Fruit fly (Drosophila melanogaster) whole organism, prepupa: Measurements from ENCODE around the gene CG6726.

ENCODE experiments used
- Blimp-1 ChIP-seq: fragments of 200-800 bp; sonication (Bioruptor generic); optimal IDR thresholded peaks from 3 replicates; lab custom pipeline; 2017; ENCODE audit warnings: missing biosample characterization, missing genetic modification characterization, mild to moderate bottlenecking, moderate library complexity, missing genetic modification reagents
- CG10631 ChIP-seq: fragments of 200-800 bp; sonication (Bioruptor generic); optimal IDR thresholded peaks from 2 replicates; lab custom pipeline; 2016; ENCODE audit warnings: missing biosample characterization, missing genetic modification characterization
- CG10669 ChIP-seq: fragments of 200-800 bp; sonication (Bioruptor generic); optimal IDR thresholded peaks from 3 replicates; lab custom pipeline; 2018; ENCODE audit warnings: missing biosample characterization, mild to moderate bottlenecking, missing genetic modification characterization, moderate library complexity
- CG11294 ChIP-seq: fragments of 200-800 bp; sonication (Bioruptor generic); IDR thresholded peaks from 2 replicates; pipeline ENCODE4 v1.3.6; 2022; ENCODE audit warnings: missing biosample characterization, missing genetic modification characterization
- CG16779 ChIP-seq: fragments of 200-800 bp; sonication (Bioruptor generic); optimal IDR thresholded peaks from 3 replicates; lab custom pipeline; 2017; ENCODE audit warnings: missing biosample characterization, mild to moderate bottlenecking, missing genetic modification characterization
- CG3032 ChIP-seq: fragments of 200-800 bp; optimal IDR thresholded peaks from 2 replicates; lab custom pipeline; 2019; ENCODE audit warnings: missing biosample characterization, mild to moderate bottlenecking, missing genetic modification characterization, moderate library complexity
- CG31627 ChIP-seq: fragments of 200-800 bp; sonication (Bioruptor generic); optimal IDR thresholded peaks from 3 replicates; lab custom pipeline; 2016; ENCODE audit warnings: missing biosample characterization, missing genetic modification characterization
- CG32006 ChIP-seq: fragments of 200-800 bp; sonication (Bioruptor generic); optimal IDR thresholded peaks from 3 replicates; lab custom pipeline; 2017; ENCODE audit warnings: missing biosample characterization, mild to moderate bottlenecking, missing genetic modification characterization
- CG34406 ChIP-seq: fragments of 200-800 bp; sonication (Bioruptor generic); optimal IDR thresholded peaks from 3 replicates; lab custom pipeline; 2016; ENCODE audit warnings: missing biosample characterization, missing genetic modification characterization
- CG4318 ChIP-seq: fragments of 200-800 bp; sonication (Bioruptor generic); optimal IDR thresholded peaks from 3 replicates; lab custom pipeline; 2017; ENCODE audit warnings: missing biosample characterization, mild to moderate bottlenecking, missing genetic modification characterization
- CG6163 ChIP-seq: fragments of 200-800 bp; sonication (Bioruptor generic); IDR thresholded peaks from 3 replicates; pipeline ENCODE4 v1.3.6; 2022; ENCODE audit warnings: missing biosample characterization, missing genetic modification characterization
- CG6276 ChIP-seq: fragments of 200-800 bp; sonication (Bioruptor generic); optimal IDR thresholded peaks from 2 replicates; lab custom pipeline; 2017; ENCODE audit warnings: missing biosample characterization, mild to moderate bottlenecking, missing genetic modification characterization
- CG6792 ChIP-seq: fragments of 200-800 bp; sonication (Bioruptor generic); optimal IDR thresholded peaks from 3 replicates; lab custom pipeline; 2016; ENCODE audit warnings: missing biosample characterization, missing genetic modification characterization
- CG6808 ChIP-seq: fragments of 200-800 bp; sonication (Bioruptor generic); optimal IDR thresholded peaks from 3 replicates; lab custom pipeline; 2017; ENCODE audit warnings: missing biosample characterization, missing genetic modification characterization, mild to moderate bottlenecking, moderate library complexity, missing genetic modification reagents
- CG6854 ChIP-seq: fragments of 200-800 bp; sonication (Bioruptor generic); optimal IDR thresholded peaks from 2 replicates; lab custom pipeline; 2017; ENCODE audit warnings: missing biosample characterization, mild to moderate bottlenecking, missing genetic modification characterization
- CG7368 ChIP-seq: fragments of 200-800 bp; sonication (Bioruptor generic); optimal IDR thresholded peaks from 3 replicates; lab custom pipeline; 2016; ENCODE audit warnings: missing biosample characterization, missing genetic modification characterization
- CG8119 ChIP-seq: fragments of 200-800 bp; sonication (Bioruptor generic); IDR thresholded peaks from 3 replicates; pipeline ENCODE4 v1.3.6; 2022; ENCODE audit warnings: missing biosample characterization, missing genetic modification characterization
- CG8632 ChIP-seq: fragments of 200-800 bp; sonication (Bioruptor generic); optimal IDR thresholded peaks from 3 replicates; lab custom pipeline; 2016; ENCODE audit warnings: missing biosample characterization, missing genetic modification characterization
- CG9139 ChIP-seq: fragments of 200-800 bp; sonication (Bioruptor generic); optimal IDR thresholded peaks from 3 replicates; lab custom pipeline; 2017; ENCODE audit warnings: missing biosample characterization, mild to moderate bottlenecking, missing genetic modification characterization
- Eip78C ChIP-seq: fragments of 200-800 bp; sonication (Bioruptor generic); peaks from one replicate; lab custom pipeline; 2016; ENCODE audit warnings: missing biosample characterization, missing genetic modification characterization
- Eip93F ChIP-seq: fragments of 200-800 bp; sonication (Bioruptor generic); optimal IDR thresholded peaks from 2 replicates; lab custom pipeline; 2016; ENCODE audit warnings: missing biosample characterization, mild to moderate bottlenecking, missing genetic modification characterization
- Ets96B ChIP-seq: fragments of 200-800 bp; optimal IDR thresholded peaks from 2 replicates; lab custom pipeline; 2019; ENCODE audit warnings: missing biosample characterization, mild to moderate bottlenecking, missing genetic modification characterization, moderate library complexity
- Gug ChIP-seq: fragments of 200-800 bp; sonication (Bioruptor generic); IDR thresholded peaks from 2 replicates; pipeline ENCODE4 v1.3.6; 2022; ENCODE audit warnings: missing biosample characterization, missing genetic modification characterization
- Hr38 ChIP-seq: sonication (Bioruptor generic); optimal IDR thresholded peaks from 2 replicates; lab custom pipeline; 2016; ENCODE audit warnings: missing biosample characterization, missing genetic modification characterization
- Hr4 ChIP-seq: fragments of 200-800 bp; sonication (Bioruptor generic); optimal IDR thresholded peaks from 3 replicates; lab custom pipeline; 2016; ENCODE audit warnings: missing biosample characterization, missing genetic modification characterization
- Lpt ChIP-seq: fragments of 200-800 bp; sonication (Bioruptor generic); optimal IDR thresholded peaks from 3 replicates; lab custom pipeline; 2016; ENCODE audit warnings: missing biosample characterization, missing genetic modification characterization
- Smox ChIP-seq: fragments of 200-800 bp; sonication (Bioruptor generic); optimal IDR thresholded peaks from 3 replicates; lab custom pipeline; 2016; ENCODE audit warnings: missing biosample characterization, missing genetic modification characterization
- Sox14 ChIP-seq: fragments of 200-800 bp; sonication (Bioruptor generic); optimal IDR thresholded peaks from 3 replicates; lab custom pipeline; 2016; ENCODE audit warnings: missing biosample characterization, missing genetic modification characterization
- Sox15 ChIP-seq: fragments of 200-800 bp; sonication (Bioruptor generic); optimal IDR thresholded peaks from 3 replicates; lab custom pipeline; 2016; ENCODE audit warnings: missing biosample characterization, missing genetic modification characterization
- achi ChIP-seq: fragments of 200-800 bp; sonication (Bioruptor generic); optimal IDR thresholded peaks from 3 replicates; lab custom pipeline; 2016; ENCODE audit warnings: missing biosample characterization, missing genetic modification characterization
- cyc ChIP-seq: fragments of 200-800 bp; sonication (Bioruptor generic); optimal IDR thresholded peaks from 3 replicates; lab custom pipeline; 2016; ENCODE audit warnings: missing biosample characterization, missing genetic modification characterization
- dac ChIP-seq: fragments of 200-800 bp; sonication (Bioruptor generic); optimal IDR thresholded peaks from 2 replicates; lab custom pipeline; 2017; ENCODE audit warnings: missing biosample characterization, mild to moderate bottlenecking, missing genetic modification characterization
- dsx ChIP-seq: fragments of 200-800 bp; optimal IDR thresholded peaks from 3 replicates; lab custom pipeline; 2019; ENCODE audit warnings: missing biosample characterization, mild to moderate bottlenecking, missing genetic modification characterization, moderate library complexity; ENCODE audit not compliant: poor library complexity, severe bottlenecking
- eg ChIP-seq: fragments of 200-800 bp; sonication (Bioruptor generic); IDR thresholded peaks from 3 replicates; pipeline ENCODE4 v1.3.6; 2022; ENCODE audit warnings: missing biosample characterization, missing genetic modification characterization
- fd59A ChIP-seq: fragments of 200-800 bp; sonication (Bioruptor generic); optimal IDR thresholded peaks from 2 replicates; lab custom pipeline; 2017; ENCODE audit warnings: missing biosample characterization, mild to moderate bottlenecking, missing genetic modification characterization, missing genetic modification reagents
- fd85E ChIP-seq: fragments of 200-800 bp; sonication (Bioruptor generic); optimal IDR thresholded peaks from 3 replicates; lab custom pipeline; 2016; ENCODE audit warnings: missing biosample characterization, missing genetic modification characterization
- fkh ChIP-seq: fragments of 200-800 bp; sonication (Bioruptor generic); optimal IDR thresholded peaks from 3 replicates; lab custom pipeline; 2017; ENCODE audit warnings: missing biosample characterization, mild to moderate bottlenecking, missing genetic modification characterization, moderate library complexity
- lz ChIP-seq: fragments of 200-800 bp; sonication (Bioruptor generic); optimal IDR thresholded peaks from 3 replicates; lab custom pipeline; 2016; ENCODE audit warnings: missing biosample characterization, missing genetic modification characterization
- net ChIP-seq: fragments of 200-800 bp; sonication (Bioruptor generic); optimal IDR thresholded peaks from 3 replicates; lab custom pipeline; 2016; ENCODE audit warnings: missing biosample characterization, missing genetic modification characterization
- salr ChIP-seq, 2 experiments: fragments of 200-800 bp; sonication (Bioruptor generic); optimal IDR thresholded peaks; 3 replicates each; lab custom pipeline; 2016 to 2018; ENCODE audit warnings: missing biosample characterization in 2 of 2, missing genetic modification characterization in 2 of 2, mild to moderate bottlenecking in 1 of 2

The CG6726 gene

DNA sequence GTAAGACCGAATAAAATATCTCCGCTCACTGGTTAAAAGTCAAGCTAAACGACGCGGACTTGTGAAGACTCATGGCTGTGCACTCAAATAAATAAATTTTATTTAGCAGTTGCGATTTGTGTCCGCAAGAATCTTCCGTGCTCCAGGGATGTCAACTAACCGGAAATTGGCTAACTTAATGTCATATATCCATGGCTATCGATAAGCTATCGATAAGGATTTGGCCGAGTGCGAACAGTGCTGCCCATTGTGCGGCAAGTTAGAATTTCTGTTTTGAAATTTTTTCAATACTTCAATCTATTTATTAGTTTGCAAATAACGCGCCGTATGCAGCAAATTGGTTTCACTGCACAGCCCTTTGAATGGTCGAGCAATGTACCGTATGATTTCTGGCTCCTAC is 37.6 kb upstream of the CG6726 start, which contains the start of gene p53 (continued):
- TF ChIP-seq CG4318 (GFP tag; lab: Kevin White, UChicago), result no peak
- TF ChIP-seq fd85E, result peak; percentile 5
- peak; percentile 46 for TF ChIP-seq CG34406 (GFP tag; lab: Kevin White, UChicago)
- TF ChIP-seq CG6276 (GFP tag; lab: Kevin White, UChicago), result no peak
- TF ChIP-seq Hr4 (GFP tag; lab: Kevin White, UChicago), result no peak
- TF ChIP-seq lz (GFP tag; lab: Kevin White, UChicago), result peak; percentile 64
- no peak for TF ChIP-seq Ets96B (tag; lab: Kevin White, UChicago)
- peak; percentile 67 for TF ChIP-seq CG6854 (GFP tag; lab: Kevin White, UChicago)
- no peak for TF ChIP-seq Smox
- no peak for TF ChIP-seq dsx (GFP tag; lab: Kevin White, UChicago)
- peak; percentile 37 for TF ChIP-seq net (GFP tag; lab: Kevin White, UChicago)
- no peak for TF ChIP-seq dac
- TF ChIP-seq fd59A (GFP tag; lab: Kevin White, UChicago), result peak; percentile 20
- peak; percentile 18 for TF ChIP-seq Blimp-1 (GFP tag; lab: Kevin White, UChicago)
- TF ChIP-seq achi (GFP tag; lab: Kevin White, UChicago), result peak; percentile 96
- no peak for TF ChIP-seq CG8119 (GFP tag; lab: Robert Waterston, UW)
- TF ChIP-seq CG10631 (GFP tag; lab: Kevin White, UChicago), result no peak
- peak; percentile 64 for TF ChIP-seq CG6163 (GFP tag; lab: Robert Waterston, UW)
- peak; percentile 42 for TF ChIP-seq fkh (GFP tag; lab: Kevin White, UChicago)
- TF ChIP-seq Hr38 (GFP tag; lab: Kevin White, UChicago), result no peak
- peak in 1 of 2 experiments; percentile 71 for TF ChIP-seq salr (GFP tag; optimal IDR thresholded peaks at IDR 0.05; lab: Kevin White, UChicago)
- TF ChIP-seq Gug, result no peak
- no peak for TF ChIP-seq Eip78C (GFP tag; lab: Kevin White, UChicago)
- TF ChIP-seq CG8632 (GFP tag; lab: Kevin White, UChicago), result peak; percentile 3
- TF ChIP-seq CG16779, result no peak
- peak; percentile 5 for TF ChIP-seq Sox15 (GFP tag; lab: Kevin White, UChicago)
- peak; percentile 25 for TF ChIP-seq CG9139 (GFP tag; lab: Kevin White, UChicago)
- peak; percentile 27 for TF ChIP-seq CG7368 (GFP tag; lab: Kevin White, UChicago)
- peak; percentile 71 for TF ChIP-seq cyc (GFP tag; lab: Kevin White, UChicago)
- no peak for TF ChIP-seq Eip93F (GFP tag; lab: Kevin White, UChicago)
- peak; percentile 33 for TF ChIP-seq Sox14 (GFP tag; lab: Kevin White, UChicago)
- TF ChIP-seq CG10669 (GFP tag; lab: Kevin White, UChicago), result no peak
- TF ChIP-seq CG32006 (GFP tag; lab: Kevin White, UChicago), result no peak
- TF ChIP-seq CG6792, result peak; percentile 45
- peak; percentile 49; the same call in 1 of the 3 replicates for TF ChIP-seq eg (GFP tag; lab: Robert Waterston, UW)

DNA sequence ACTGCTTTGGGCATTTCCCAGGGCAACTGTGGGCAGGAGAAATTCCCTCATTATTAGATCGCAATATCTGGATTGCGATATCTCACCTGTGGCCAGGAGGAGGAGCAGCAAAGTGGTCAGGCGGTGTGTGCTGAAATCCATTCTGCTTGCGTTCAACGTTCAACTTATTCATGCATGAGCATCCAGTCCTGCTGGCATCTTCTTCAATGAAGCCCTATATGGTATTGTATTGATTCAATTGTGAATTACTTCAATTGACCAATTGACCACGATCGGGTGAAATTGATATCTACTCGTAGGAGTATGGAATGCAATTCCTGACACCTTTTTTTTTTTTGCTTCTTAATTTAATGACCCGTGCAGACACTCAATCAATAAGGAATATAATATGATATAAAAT is 35.4 kb upstream of the CG6726 start:
- TF ChIP-seq CG3032 (tag; lab: Kevin White, UChicago) (no peak), CG6276 (GFP tag; lab: Kevin White, UChicago) (no peak), Ets96B (tag; lab: Kevin White, UChicago) (no peak), fd85E (no peak), CG6808 (GFP tag; lab: Kevin White, UChicago) (no peak), fd59A (GFP tag; lab: Kevin White, UChicago) (no peak), CG11294 (GFP tag; lab: Robert Waterston, UW) (no peak), CG4318 (GFP tag; lab: Kevin White, UChicago) (no peak), Smox (no peak), Hr38 (GFP tag; lab: Kevin White, UChicago) (no peak), Eip93F (GFP tag; lab: Kevin White, UChicago) (no peak), CG8119 (GFP tag; lab: Robert Waterston, UW) (no peak), CG10631 (GFP tag; lab: Kevin White, UChicago) (no peak), Lpt (GFP tag; lab: Kevin White, UChicago) (no peak), eg (GFP tag; lab: Robert Waterston, UW) (no peak), CG31627 (GFP tag; lab: Kevin White, UChicago) (no peak)
